Fruit fly (Drosophila melanogaster): ENCODE data around the gene CG45075.

CG45075 gene

DNA sequence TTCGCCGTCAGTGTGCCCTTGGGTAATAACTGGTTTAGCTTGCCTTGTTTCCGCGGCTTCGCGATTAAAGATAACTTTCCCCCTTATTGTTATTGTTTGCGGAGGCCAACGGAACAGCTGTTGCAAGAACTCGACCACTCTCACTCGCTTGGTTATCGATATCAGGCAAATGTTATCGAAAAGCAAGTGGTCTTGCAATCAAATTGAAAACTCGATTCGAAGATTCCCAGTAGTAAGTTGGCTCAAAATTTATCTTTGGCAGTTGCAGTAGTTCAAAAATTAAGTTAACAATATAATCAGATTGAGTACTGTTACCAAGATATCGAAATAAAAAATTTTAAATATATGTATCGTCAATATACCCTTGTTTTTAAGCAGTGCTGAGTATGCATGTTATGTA is 25.4 kb upstream of the CG45075 start, which contains the start of the genes Fbw5 and CG9147 (continued):
- TF ChIP-seq slp2 (GFP tag; optimal IDR thresholded peaks at IDR 0.05) (peak; percentile 99), dpn (GFP tag; optimal IDR thresholded peaks at IDR 0.05) (peak; percentile 100), Hmr (GFP tag; optimal IDR thresholded peaks at IDR 0.05) (peak; percentile 100), hth (optimal IDR thresholded peaks at IDR 0.05) (no peak), Opbp (GFP tag; IDR thresholded peaks at IDR 0.05; ENCODE audit: partially characterized antibody) (peak; percentile 57; the same call in 2 of the 3 replicates), CG11093 (GFP tag; IDR thresholded peaks at IDR 0.05) (peak; percentile 99), az2 (GFP tag; optimal IDR thresholded peaks at IDR 0.05) (peak; percentile 100), chm (GFP tag; IDR thresholded peaks at IDR 0.05) (peak; percentile 100), CG9727 (GFP tag; optimal IDR thresholded peaks at IDR 0.05) (peak; percentile 100), CG18476 (GFP tag; optimal IDR thresholded peaks at IDR 0.05) (peak; percentile 99), CG12299 (tag; optimal IDR thresholded peaks at IDR 0.05) (peak; percentile 99), PHDP (tag; optimal IDR thresholded peaks at IDR 0.05) (peak; percentile 100), slou (GFP tag; optimal IDR thresholded peaks at IDR 0.05) (peak; percentile 99), YL-1 (GFP tag; optimal IDR thresholded peaks at IDR 0.05) (peak; percentile 100), zfh2 (GFP tag; optimal IDR thresholded peaks at IDR 0.05) (peak; percentile 99), unc-4 (GFP tag; IDR thresholded peaks at IDR 0.05; ENCODE audit: partially characterized antibody) (peak; percentile 59), CG14667 (GFP tag; IDR thresholded peaks at IDR 0.05) (peak; percentile 98), ham (GFP tag; IDR thresholded peaks at IDR 0.05) (peak; percentile 99), sr (GFP tag; IDR thresholded peaks at IDR 0.05) (peak; percentile 98), Lpt (GFP tag; optimal IDR thresholded peaks at IDR 0.05) (no peak), CG18011 (GFP tag; optimal IDR thresholded peaks at IDR 0.05) (peak; percentile 93), so (GFP tag; IDR thresholded peaks at IDR 0.05) (peak; percentile 100), CG15601 (tag; optimal IDR thresholded peaks at IDR 0.05) (peak; percentile 99), CG10321 (GFP tag; IDR thresholded peaks at IDR 0.05) (peak; percentile 90), Myb (GFP tag; optimal IDR thresholded peaks at IDR 0.05) (peak; percentile 95), tap (tag; optimal IDR thresholded peaks at IDR 0.05) (peak; percentile 99), bowl (GFP tag; IDR thresholded peaks at IDR 0.05) (peak; percentile 98), Eip74EF (GFP tag; optimal IDR thresholded peaks at IDR 0.05) (peak in 1 of 2 experiments; percentile 100), Chrac-16 (GFP tag; optimal IDR thresholded peaks at IDR 0.05) (peak; percentile 100), Fer1 (GFP tag; optimal IDR thresholded peaks at IDR 0.05) (peak; percentile 98), CG10274 (GFP tag; optimal IDR thresholded peaks at IDR 0.05) (peak; percentile 95), Aef1 (GFP tag; IDR thresholded peaks at IDR 0.05) (peak; percentile 99), CG6854 (GFP tag; optimal IDR thresholded peaks at IDR 0.05) (peak; percentile 98), CG13775 (GFP tag; optimal IDR thresholded peaks at IDR 0.05) (peak; percentile 99), da (GFP tag; optimal IDR thresholded peaks at IDR 0.05) (peak; percentile 99), bcd (GFP tag; optimal IDR thresholded peaks at IDR 0.05) (peak; percentile 99), klu (GFP tag; IDR thresholded peaks at IDR 0.05) (peak; percentile 99), psq (GFP tag; optimal IDR thresholded peaks at IDR 0.05) (peak; percentile 97), CG3065 (GFP tag; optimal IDR thresholded peaks at IDR 0.05) (peak; percentile 99), vfl (GFP tag; optimal IDR thresholded peaks at IDR 0.05) (peak; percentile 99), gcm (GFP tag; optimal IDR thresholded peaks at IDR 0.05) (peak; percentile 100), CG10654 (GFP tag; optimal IDR thresholded peaks at IDR 0.05) (peak; percentile 99), CG11723 (GFP tag; optimal IDR thresholded peaks at IDR 0.05) (peak; percentile 99), fd64A (GFP tag; optimal IDR thresholded peaks at IDR 0.05) (peak; percentile 97), Bgb (GFP tag; IDR thresholded peaks at IDR 0.05; ENCODE audit: partially characterized antibody) (peak; percentile 58; the same call in 1 of the 2 replicates)

Measured in whole organism, embryonic.